Worm (Caenorhabditis elegans) whole organism, young adult: ENCODE data around the gene Y48B6A.10.

Experiments
- B0035.1 ChIP-seq: sonication (generic microtip); optimal IDR thresholded peaks from 2 replicates; lab custom pipeline; 2016; ENCODE audit warnings: missing genetic modification characterization, mild to moderate bottlenecking, missing compliant biosample characterization, missing genotype, missing genetic modification reagents
- B0261.1 ChIP-seq: sonication (generic microtip); optimal IDR thresholded peaks from 2 replicates; lab custom pipeline; 2016; ENCODE audit warnings: mild to moderate bottlenecking, missing genetic modification characterization, moderate library complexity, missing compliant biosample characterization
- F23B12.7 ChIP-seq: sonication (generic microtip); optimal IDR thresholded peaks from 2 replicates; lab custom pipeline; 2017; ENCODE audit warnings: missing genetic modification characterization, mild to moderate bottlenecking, missing compliant biosample characterization, antibody characterized with exemption, moderate library complexity; ENCODE audit not compliant: insufficient read depth
- F39B2.1 ChIP-seq: fragments of 200-800 bp; sonication (Bioruptor generic); IDR thresholded peaks from 2 replicates; pipeline ENCODE4 v1.3.6; 2022; ENCODE audit warnings: missing genetic modification reagents, missing genetic modification characterization, missing compliant biosample characterization
- F52B5.7 ChIP-seq: sonication (generic microtip); optimal IDR thresholded peaks from 2 replicates; lab custom pipeline; 2016; ENCODE audit warnings: mild to moderate bottlenecking, missing genetic modification characterization, missing compliant biosample characterization
- F57C9.4 ChIP-seq: sonication (generic microtip); optimal IDR thresholded peaks from 2 replicates; lab custom pipeline; 2017; ENCODE audit warnings: mild to moderate bottlenecking, missing genetic modification characterization, missing compliant biosample characterization
- Y53F4B.3 ChIP-seq: fragments of 200-800 bp; sonication (Bioruptor generic); IDR thresholded peaks from 2 replicates; pipeline ENCODE4 v1.3.6; 2022; ENCODE audit warnings: missing genetic modification reagents, missing genetic modification characterization, missing compliant biosample characterization
- ama-1 ChIP-seq, 3 experiments: fragments of 150-350 bp in 1 of 3; sonication (generic microtip) in 2 of 3; optimal IDR thresholded peaks; 2 replicates each; lab custom pipeline; 2014 to 2018; ENCODE audit warnings: missing biosample characterization in 2 of 3, missing genetic modification characterization in 2 of 3, missing genetic modification reagents in 2 of 3
- aptf-2 ChIP-seq: fragments of 200-800 bp; sonication (Bioruptor generic); conservative IDR thresholded peaks from 2 replicates; pipeline ENCODE4 v1.3.6; 2022; ENCODE audit warnings: missing genetic modification reagents, missing genetic modification characterization, missing compliant biosample characterization
- athp-1 ChIP-seq: sonication (generic microtip); optimal IDR thresholded peaks from 2 replicates; lab custom pipeline; 2017; ENCODE audit warnings: mild to moderate bottlenecking, missing genetic modification characterization, missing compliant biosample characterization
- bed-1 ChIP-seq: fragments of 200-800 bp; sonication (Bioruptor generic); IDR thresholded peaks from 2 replicates; pipeline ENCODE4 v1.3.6; 2022; ENCODE audit warnings: missing genetic modification reagents, missing genetic modification characterization, missing compliant biosample characterization
- cebp-1 ChIP-seq, 2 experiments: fragments of 200-800 bp in 1 of 2; sonication (Bioruptor generic) in 1 of 2; sonication (generic microtip) in 1 of 2; IDR thresholded peaks in 1 of 2; optimal IDR thresholded peaks in 1 of 2; 2 replicates each; pipeline versions ENCODE4 v1.3.6 to Lab custom; 2017 to 2022; ENCODE audit warnings: missing compliant biosample characterization in 2 of 2, missing genetic modification characterization in 2 of 2, mild to moderate bottlenecking in 1 of 2, missing genetic modification reagents in 1 of 2, moderate library complexity in 1 of 2
- ceh-100 ChIP-seq: fragments of 200-800 bp; sonication (Bioruptor generic); IDR thresholded peaks from 2 replicates; pipeline ENCODE4 v1.3.6; 2022; ENCODE audit warnings: missing genetic modification reagents, missing genetic modification characterization, missing compliant biosample characterization
- ceh-40 ChIP-seq: fragments of 200-800 bp; sonication (Bioruptor generic); IDR thresholded peaks from 2 replicates; pipeline ENCODE4 v1.3.6; 2022; ENCODE audit warnings: missing genetic modification characterization, missing compliant biosample characterization
- die-1 ChIP-seq: sonication (generic microtip); optimal IDR thresholded peaks from 2 replicates; lab custom pipeline; 2016; ENCODE audit warnings: missing genotype, mild to moderate bottlenecking, missing genetic modification characterization, missing compliant biosample characterization
- dox-1 ChIP-seq: fragments of 200-800 bp; sonication (Bioruptor generic); IDR thresholded peaks from 2 replicates; pipeline ENCODE4 v1.3.6; 2022; ENCODE audit warnings: missing genetic modification reagents, missing genetic modification characterization, missing compliant biosample characterization
- dpl-1 ChIP-seq: fragments of 150-350 bp; optimal IDR thresholded peaks from 2 replicates; lab custom pipeline; 2014; ENCODE audit warnings: missing biosample characterization, missing genetic modification reagents, missing genetic modification characterization
- egl-18 ChIP-seq: fragments of 200-800 bp; sonication (Bioruptor generic); IDR thresholded peaks from 2 replicates; pipeline ENCODE4 v1.3.6; 2022; ENCODE audit warnings: missing genetic modification reagents, missing genetic modification characterization, missing compliant biosample characterization
- egrh-3 ChIP-seq: fragments of 200-800 bp; sonication (Bioruptor generic); IDR thresholded peaks from 2 replicates; pipeline ENCODE4 v1.3.6; 2022; ENCODE audit warnings: missing genetic modification reagents, missing genetic modification characterization, missing compliant biosample characterization
- ets-4 ChIP-seq: fragments of 200-800 bp; sonication (Bioruptor generic); optimal IDR thresholded peaks from 2 replicates; lab custom pipeline; 2018; ENCODE audit warnings: mild to moderate bottlenecking, missing genetic modification characterization, missing compliant biosample characterization
- gei-17 ChIP-seq: fragments of 200-800 bp; sonication (Bioruptor generic); optimal IDR thresholded peaks from 2 replicates; lab custom pipeline; 2018; ENCODE audit warnings: mild to moderate bottlenecking, missing genetic modification characterization, missing compliant biosample characterization
- him-1 ChIP-seq: sonication (generic microtip); optimal IDR thresholded peaks from 2 replicates; lab custom pipeline; 2016; ENCODE audit warnings: missing genotype, missing genetic modification reagents, missing genetic modification characterization, missing compliant biosample characterization
- hlh-12 ChIP-seq: sonication (generic microtip); optimal IDR thresholded peaks from 2 replicates; lab custom pipeline; 2016; ENCODE audit warnings: missing genetic modification characterization, missing compliant biosample characterization
- hlh-26 ChIP-seq: fragments of 200-800 bp; sonication (Bioruptor generic); conservative IDR thresholded peaks from 2 replicates; pipeline ENCODE4 v1.3.6; 2022; ENCODE audit warnings: missing genetic modification reagents, missing genetic modification characterization, missing compliant biosample characterization
- hmg-1.2 ChIP-seq: fragments of 200-800 bp; sonication (Bioruptor generic); IDR thresholded peaks from 2 replicates; pipeline ENCODE4 v1.3.6; 2022; ENCODE audit warnings: missing genetic modification reagents, missing genetic modification characterization, missing compliant biosample characterization
- hsf-1 ChIP-seq: fragments of 200-800 bp; sonication (Bioruptor generic); IDR thresholded peaks from 2 replicates; pipeline ENCODE4 v1.3.6; 2022; ENCODE audit warnings: missing genetic modification reagents, missing genetic modification characterization, missing compliant biosample characterization
- lag-1 ChIP-seq: fragments of 200-800 bp; sonication (Bioruptor generic); IDR thresholded peaks from 2 replicates; pipeline ENCODE4 v1.3.6; 2022; ENCODE audit warnings: missing genetic modification reagents, missing genetic modification characterization, missing compliant biosample characterization
- let-607 ChIP-seq, 2 experiments: fragments of 200-800 bp in 1 of 2; sonication (Bioruptor generic) in 1 of 2; sonication (generic microtip) in 1 of 2; optimal IDR thresholded peaks; 2 replicates each; lab custom pipeline; 2016 to 2018; ENCODE audit warnings: mild to moderate bottlenecking in 2 of 2, missing compliant biosample characterization in 2 of 2, missing genetic modification characterization in 2 of 2, moderate library complexity in 2 of 2, missing genotype in 1 of 2
- lin-40 ChIP-seq: sonication (generic microtip); optimal IDR thresholded peaks from 2 replicates; lab custom pipeline; 2016; ENCODE audit warnings: missing genetic modification characterization, mild to moderate bottlenecking, missing compliant biosample characterization, missing genotype, missing genetic modification reagents
- lin-54 ChIP-seq: fragments of 200-800 bp; sonication (Bioruptor generic); optimal IDR thresholded peaks from 2 replicates; lab custom pipeline; 2018; ENCODE audit warnings: mild to moderate bottlenecking, missing genetic modification characterization, missing compliant biosample characterization
- lsl-1 ChIP-seq: fragments of 200-800 bp; sonication (Bioruptor generic); optimal IDR thresholded peaks from 2 replicates; lab custom pipeline; 2018; ENCODE audit warnings: mild to moderate bottlenecking, missing genetic modification characterization, moderate library complexity, missing compliant biosample characterization
- madf-10 ChIP-seq: sonication (generic microtip); optimal IDR thresholded peaks from 2 replicates; lab custom pipeline; 2016; ENCODE audit warnings: mild to moderate bottlenecking, missing genetic modification characterization, missing compliant biosample characterization
- madf-3 ChIP-seq: fragments of 200-800 bp; sonication (Bioruptor generic); IDR thresholded peaks from 2 replicates; pipeline ENCODE4 v1.3.6; 2022; ENCODE audit warnings: missing genetic modification reagents, missing genetic modification characterization, missing compliant biosample characterization
- nfya-2 ChIP-seq: fragments of 200-800 bp; sonication (Bioruptor generic); IDR thresholded peaks from 2 replicates; pipeline ENCODE4 v1.3.6; 2022; ENCODE audit warnings: missing genetic modification reagents, missing genetic modification characterization, missing compliant biosample characterization
- rec-8 ChIP-seq, 2 experiments: sonication (generic microtip); optimal IDR thresholded peaks; 2 replicates each; lab custom pipeline; 2016; ENCODE audit warnings: mild to moderate bottlenecking in 2 of 2, missing genetic modification characterization in 2 of 2, missing genetic modification reagents in 2 of 2, missing genotype in 2 of 2, missing biosample characterization in 1 of 2, missing compliant biosample characterization in 1 of 2, moderate library complexity in 1 of 2
- sea-2 ChIP-seq: fragments of 200-800 bp; sonication (Bioruptor generic); IDR thresholded peaks from 2 replicates; pipeline ENCODE4 v1.3.6; 2022; ENCODE audit warnings: missing genetic modification characterization, missing compliant biosample characterization
- snpc-1.1 ChIP-seq: sonication (generic microtip); optimal IDR thresholded peaks from 2 replicates; lab custom pipeline; 2017; ENCODE audit warnings: missing genetic modification characterization, mild to moderate bottlenecking, missing compliant biosample characterization, antibody characterized with exemption, moderate library complexity, missing genotype, missing genetic modification reagents; ENCODE audit not compliant: insufficient read depth
- somi-1 ChIP-seq: fragments of 200-800 bp; sonication (Bioruptor generic); optimal IDR thresholded peaks from 2 replicates; lab custom pipeline; 2018; ENCODE audit warnings: mild to moderate bottlenecking, missing genetic modification characterization, missing compliant biosample characterization
- tbp1 ChIP-seq: fragments of 200-800 bp; sonication (Bioruptor generic); optimal IDR thresholded peaks from 2 replicates; lab custom pipeline; 2018; ENCODE audit warnings: mild to moderate bottlenecking, missing genetic modification characterization, missing compliant biosample characterization
- tlf-1 ChIP-seq: fragments of 200-800 bp; sonication (Bioruptor generic); optimal IDR thresholded peaks from 2 replicates; lab custom pipeline; 2018; ENCODE audit warnings: mild to moderate bottlenecking, missing genetic modification characterization, missing compliant biosample characterization
- xnd-1 ChIP-seq: sonication (generic microtip); optimal IDR thresholded peaks from 2 replicates; lab custom pipeline; 2016; ENCODE audit warnings: missing genotype, missing genetic modification reagents, missing genetic modification characterization, missing compliant biosample characterization
- ztf-25 ChIP-seq: fragments of 200-800 bp; sonication (Bioruptor generic); IDR thresholded peaks from 2 replicates; pipeline ENCODE4 v1.3.6; 2022; ENCODE audit warnings: missing genetic modification reagents, missing genetic modification characterization, missing compliant biosample characterization
- ztf-26 ChIP-seq: sonication (generic microtip); optimal IDR thresholded peaks from 2 replicates; lab custom pipeline; 2017; ENCODE audit warnings: missing genetic modification characterization, missing compliant biosample characterization
- ztf-28 ChIP-seq: fragments of 200-800 bp; sonication (Bioruptor generic); IDR thresholded peaks from 2 replicates; pipeline ENCODE4 v1.3.6; 2022; ENCODE audit warnings: missing genetic modification reagents, missing genetic modification characterization, missing compliant biosample characterization

Gene Y48B6A.10

DNA sequence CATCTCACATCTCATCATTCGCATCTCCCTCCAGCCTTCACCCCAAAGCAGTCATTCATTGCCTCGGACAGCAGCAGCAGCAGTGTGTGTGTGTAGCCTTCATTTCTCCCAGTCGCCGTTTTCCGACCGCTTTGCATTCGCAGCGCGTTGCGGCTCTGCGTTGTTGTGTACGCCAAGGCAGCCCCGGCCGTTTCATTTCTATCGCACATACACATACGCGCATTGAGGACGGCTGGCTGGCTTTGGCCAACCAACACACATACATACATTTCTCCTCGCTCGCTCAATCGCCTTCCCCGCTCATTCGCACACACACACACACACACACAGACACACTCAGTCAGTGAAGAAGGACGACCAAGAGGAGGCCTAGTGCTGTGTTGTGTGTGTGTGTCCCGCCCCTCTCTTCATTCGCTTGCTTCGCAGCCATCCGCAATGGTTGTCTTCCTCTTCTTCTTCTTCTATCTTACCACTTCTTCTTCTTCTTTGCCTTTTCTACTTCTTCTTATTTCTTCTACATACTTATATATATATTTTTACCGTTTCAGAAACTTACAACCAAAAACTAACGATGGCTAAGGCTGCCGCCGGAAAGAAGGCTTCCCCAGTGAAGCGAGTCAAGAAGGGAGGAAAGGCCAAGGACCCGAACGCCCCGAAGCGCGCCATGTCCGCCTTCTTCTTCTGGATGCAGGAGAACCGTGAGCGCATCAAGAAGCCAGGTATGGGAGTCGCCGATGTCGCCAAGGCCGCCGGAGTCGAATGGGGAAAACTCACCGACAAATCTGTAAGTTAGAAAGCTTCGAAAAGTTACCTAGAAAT, 36.1 kb downstream of the Y48B6A.10 start, which contains the start of gene hmg-1.1 (continued):
- TF ChIP-seq aptf-2 (GFP tag; lab: Robert Waterston, UW) (0 out of 2 replicates have a peak, but pooled peaks have one; percentile 42), ztf-28 (GFP tag; lab: Robert Waterston, UW) (no peak), lin-40 (peak; percentile 65), lin-54 (peak; percentile 75), Y53F4B.3 (no peak), xnd-1 (tag; lab: Kevin White, UChicago) (no peak), athp-1 (tag; lab: Kevin White, UChicago) (peak; percentile 8), F57C9.4 (tag; lab: Kevin White, UChicago) (no peak), cebp-1 (GFP tag; IDR thresholded peaks at IDR 0.05; lab: Robert Waterston, UW) (no peak), cebp-1 (tag; optimal IDR thresholded peaks at IDR 0.05; lab: Kevin White, UChicago) (peak; percentile 82), lsl-1 (peak; percentile 8), madf-10 (tag; lab: Kevin White, UChicago) (peak; percentile 67), B0035.1 (tag; lab: Kevin White, UChicago) (no peak), let-607 (tag; optimal IDR thresholded peaks at IDR 0.05; lab: Kevin White, UChicago) (peak; percentile 80 to 95), tlf-1 (GFP tag; lab: Kevin White, UChicago) (peak; percentile 17), ceh-40 (GFP tag; lab: Robert Waterston, UW) (0 out of 2 replicates have a peak, but pooled peaks have one; percentile 49), ets-4 (GFP tag; lab: Kevin White, UChicago) (peak; percentile 75), gei-17 (GFP tag; lab: Kevin White, UChicago) (peak; percentile 49), snpc-1.1 (tag; lab: Kevin White, UChicago) (no peak), hlh-26 (no peak), die-1 (tag; lab: Kevin White, UChicago) (no peak), egrh-3 (peak; percentile 22; the same call in 1 of the 2 replicates), tbp1 (GFP tag; lab: Kevin White, UChicago) (peak; percentile 55), ztf-25 (no peak), madf-3 (GFP tag; lab: Robert Waterston, UW) (0 out of 2 replicates have a peak, but pooled peaks have one; percentile 52), F23B12.7 (no peak), F52B5.7 (no peak), ama-1 (optimal IDR thresholded peaks at IDR 0.05; lab: Kevin White, UChicago) (no peak), ama-1 (GFP tag; optimal IDR thresholded peaks at IDR 0.05; lab: Kevin White, UChicago) (no peak), F39B2.1 (GFP tag; lab: Robert Waterston, UW) (no peak), hmg-1.2 (GFP tag; lab: Robert Waterston, UW) (peak; percentile 57; the same call in 1 of the 2 replicates), rec-8 (tag; optimal IDR thresholded peaks at IDR 0.05; lab: Kevin White, UChicago) (no peak), lag-1 (GFP tag; lab: Robert Waterston, UW) (0 out of 2 replicates have a peak, but pooled peaks have one; percentile 36), dpl-1 (GFP tag; lab: Kevin White, UChicago) (no peak)

DNA sequence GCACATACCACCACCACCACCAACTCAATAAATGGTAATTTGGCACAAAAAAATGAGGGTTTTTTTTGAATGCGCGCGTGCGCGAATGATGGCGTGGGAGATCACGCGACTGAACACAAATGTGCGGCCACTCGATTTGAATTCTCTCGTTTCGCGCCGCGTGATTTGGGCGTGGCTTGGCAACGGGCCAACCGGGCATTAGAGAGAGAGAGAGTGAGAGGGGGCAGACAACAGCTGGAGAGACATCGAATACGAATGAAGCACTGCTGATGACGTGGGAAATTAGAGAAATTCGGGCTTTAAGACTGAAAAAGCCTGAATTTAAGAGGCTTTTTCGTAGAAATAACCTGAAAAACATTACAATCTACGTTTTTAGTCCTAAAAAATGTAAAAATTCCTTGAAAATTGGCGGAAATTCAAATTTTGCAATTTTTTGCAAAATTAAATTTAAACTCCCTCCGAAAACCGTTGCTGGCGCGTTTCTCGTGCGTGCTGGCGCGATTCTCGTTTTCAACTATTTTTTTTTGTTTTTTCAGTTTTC, 37.3 kb downstream of the Y48B6A.10 start:
- TF ChIP-seq hmg-1.2 (GFP tag; lab: Robert Waterston, UW) (peak; percentile 77), dox-1 (GFP tag; lab: Robert Waterston, UW) (peak; percentile 96), nfya-2 (GFP tag; lab: Robert Waterston, UW) (0 out of 2 replicates have a peak, but pooled peaks have one; percentile 69), rec-8 (tag; optimal IDR thresholded peaks at IDR 0.05; lab: Kevin White, UChicago) (peak in 1 of 2 experiments; percentile 40), gei-17 (GFP tag; lab: Kevin White, UChicago) (peak; percentile 71), bed-1 (GFP tag; lab: Robert Waterston, UW) (peak; percentile 7; the same call in 1 of the 2 replicates), hsf-1 (GFP tag; lab: Robert Waterston, UW) (peak; percentile 77), ztf-26 (tag; lab: Kevin White, UChicago) (peak; percentile 95), B0261.1 (tag; lab: Kevin White, UChicago) (peak; percentile 31), somi-1 (GFP tag; lab: Kevin White, UChicago) (peak; percentile 90), egl-18 (GFP tag; lab: Robert Waterston, UW) (peak; percentile 70; the same call in 1 of the 2 replicates), him-1 (peak; percentile 78), hlh-12 (no peak), dpl-1 (GFP tag; lab: Kevin White, UChicago) (peak; percentile 92), sea-2 (GFP tag; lab: Robert Waterston, UW) (0 out of 2 replicates have a peak, but pooled peaks have one; percentile 67), ceh-100 (GFP tag; lab: Robert Waterston, UW) (peak; percentile 78)
